Worm (Caenorhabditis elegans): ENCODE data around the gene F31D5.1.

Gene F31D5.1

DNA sequence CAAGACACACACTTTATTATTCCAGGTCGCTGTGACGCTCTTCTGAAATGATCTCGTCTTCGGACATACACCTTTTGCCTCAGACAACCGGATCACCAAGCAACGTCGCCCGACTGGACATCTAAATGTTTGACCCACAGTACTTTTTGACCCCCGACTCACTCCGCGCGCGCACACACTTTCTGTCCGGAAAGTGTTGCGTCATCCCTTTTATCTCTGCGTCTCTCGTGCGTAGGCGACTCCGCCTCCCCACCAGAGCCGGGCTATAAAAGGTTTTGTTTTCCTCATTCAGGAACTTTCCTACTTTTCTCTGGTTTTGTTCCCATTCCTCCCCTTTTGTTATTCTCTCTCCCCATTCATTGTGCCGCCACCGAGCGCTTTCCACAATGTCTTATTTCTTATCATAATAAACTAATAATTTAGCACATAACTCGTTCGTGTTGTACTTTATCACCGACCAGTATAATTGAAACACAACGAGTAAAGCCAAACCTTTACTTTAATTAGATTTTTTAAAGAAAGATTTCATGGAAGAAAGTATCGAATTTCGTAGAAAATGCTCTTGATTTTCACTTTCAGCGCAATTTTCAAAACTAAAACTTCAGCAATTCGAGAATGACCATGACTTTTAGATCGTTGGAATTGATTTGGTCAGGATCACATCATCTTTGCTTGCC lies 10.0 kb upstream of the F31D5.1 start, which contains the start of gene F31D5.6 (continued):
- TF ChIP-seq mes-2 (tag; optimal IDR thresholded peaks at IDR 0.05; ENCODE audit: poor library complexity, severe bottlenecking): no peak

DNA sequence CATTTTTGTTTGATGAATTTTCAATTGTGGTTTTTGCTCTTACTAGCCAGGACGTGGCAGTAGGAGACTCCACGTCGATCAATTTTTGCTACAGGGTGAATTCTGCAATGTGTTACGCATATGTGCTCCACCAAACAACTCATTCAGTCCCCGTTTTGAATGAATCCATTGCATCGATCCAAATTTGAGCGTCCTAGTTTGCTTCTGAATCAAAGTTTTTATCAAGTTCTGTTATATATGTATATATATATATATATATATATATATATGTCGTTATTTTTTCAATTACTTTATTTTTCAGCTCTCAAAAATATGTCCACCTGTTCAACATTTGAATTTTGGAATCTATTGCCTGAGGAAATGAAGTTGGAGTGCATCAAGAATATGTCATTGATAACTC lies 8.0 kb upstream of the F31D5.1 start, which contains the start of gene F31D5.7:
Gene F31D5.7 (plus strand): TSS at position 301 of the 400 bp plus-strand sequence.
- TF ChIP-seq F49E8.2 (tag; optimal IDR thresholded peaks at IDR 0.05; ENCODE audit: borderline replicate concordance) (no peak), Y5F2A.4 (GFP tag; optimal IDR thresholded peaks at IDR 0.05) (no peak), nhr-28 (tag; optimal IDR thresholded peaks at IDR 0.05) (no peak), ctbp-1 (GFP tag; IDR thresholded peaks at IDR 0.05) (no peak), arid-1 (GFP tag; conservative IDR thresholded peaks at IDR 0.05) (no peak), nhr-111 (GFP tag; optimal IDR thresholded peaks at IDR 0.05) (no peak), lir-3 (tag; optimal IDR thresholded peaks at IDR 0.05) (no peak), aha-1 (tag) (no peak), T20F7.1 (GFP tag; optimal IDR thresholded peaks at IDR 0.05) (no peak), ceh-62 (tag; optimal IDR thresholded peaks at IDR 0.05) (no peak), ama-1 (optimal IDR thresholded peaks at IDR 0.05) (no peak), spr-1 (tag; optimal IDR thresholded peaks at IDR 0.05) (no peak), attf-4 (tag; optimal IDR thresholded peaks at IDR 0.05) (no peak), madf-9 (GFP tag; conservative IDR thresholded peaks at IDR 0.05) (no peak), zip-2 (tag; optimal IDR thresholded peaks at IDR 0.05) (no peak), pha-4 (GFP tag; IDR thresholded peaks at IDR 0.05) (no peak), pha-4 (tag; optimal IDR thresholded peaks at IDR 0.05) (no peak), Y105C5A.15 (GFP tag; IDR thresholded peaks at IDR 0.05) (no peak), lin-39 (tag; optimal IDR thresholded peaks at IDR 0.05) (no peak)

DNA sequence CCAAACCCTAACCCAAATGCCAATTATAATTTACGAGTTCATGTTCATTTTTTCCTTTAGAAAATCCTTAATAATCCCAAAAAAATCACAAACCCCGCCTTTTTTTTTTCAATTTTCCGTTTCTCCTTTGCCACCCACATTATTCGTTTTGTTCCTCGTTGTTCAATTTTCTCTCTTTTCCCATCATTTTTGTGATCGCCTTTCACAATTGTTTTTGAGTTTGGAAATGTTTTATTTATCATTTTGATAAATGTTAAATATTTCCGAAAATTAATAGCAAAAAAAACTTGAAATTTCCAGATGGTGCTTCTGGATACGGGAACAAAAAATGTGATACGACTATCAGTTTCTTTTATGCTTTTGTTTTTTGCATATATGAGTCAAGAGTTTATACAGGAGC lies 3.8 kb upstream of the F31D5.1 start, which contains the start of gene F31D5.2:
Gene F31D5.2 (plus strand): TSS at position 301 of the 400 bp plus-strand sequence.
- TF ChIP-seq unc-62 (GFP tag; optimal IDR thresholded peaks at IDR 0.05 in 1 of 2) (peak in 1 of 2 experiments; percentile 27), unc-62 (tag; optimal IDR thresholded peaks at IDR 0.05) (no peak), ZK337.2 (GFP tag; IDR thresholded peaks at IDR 0.05) (no peak)

DNA sequence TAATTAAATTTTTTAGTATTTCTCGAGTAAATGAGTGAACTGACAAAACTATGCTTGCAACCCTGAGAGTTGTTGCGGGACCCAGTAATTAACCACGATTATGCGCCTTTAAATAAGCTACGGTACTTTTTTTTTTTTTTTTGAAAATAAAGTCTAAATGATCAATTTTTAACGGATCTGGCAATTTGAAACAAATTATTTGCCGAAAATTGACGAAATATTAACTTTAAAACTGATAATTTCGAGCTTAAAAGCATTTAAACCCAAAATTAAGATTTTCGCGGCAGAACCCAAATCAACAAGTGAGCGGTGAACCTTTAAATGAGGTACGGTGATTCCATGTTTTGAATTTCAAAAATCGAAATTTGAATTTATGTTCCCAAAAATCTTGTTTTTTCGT lies 3.3 kb downstream of the F31D5.1 start:
- TF ChIP-seq F49E8.2 (tag; optimal IDR thresholded peaks at IDR 0.05; ENCODE audit: borderline replicate concordance): peak; percentile 59
- no peak for TF ChIP-seq lin-15B (tag; optimal IDR thresholded peaks at IDR 0.05)

DNA sequence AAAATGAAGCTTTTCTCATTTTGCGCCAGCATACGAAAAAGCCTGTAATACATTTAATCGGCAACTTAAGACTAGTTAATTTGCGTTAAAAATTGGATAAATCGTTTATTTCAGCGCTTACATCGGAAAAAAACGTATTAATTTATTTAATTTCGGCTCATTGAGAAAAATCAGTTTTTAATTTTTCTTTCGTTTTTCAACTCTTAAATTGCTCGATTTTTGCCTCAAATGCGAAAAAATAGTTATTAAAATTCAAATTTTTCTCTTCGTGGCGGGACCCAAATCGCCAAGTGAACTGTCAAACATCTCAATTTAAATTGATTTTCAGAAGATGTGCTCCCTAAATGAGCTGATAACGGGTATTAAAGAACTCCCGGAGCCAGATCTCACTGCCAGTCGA lies 3.8 kb downstream of the F31D5.1 start, which contains the start of gene C16A11.5:
Gene C16A11.5 (plus strand): TSS at position 323 of the 400 bp plus-strand sequence.
- TF ChIP-seq zip-11 (GFP tag; IDR thresholded peaks at IDR 0.05) (no peak), sdz-12 (GFP tag; optimal IDR thresholded peaks at IDR 0.05) (no peak), ceh-20 (GFP tag; IDR thresholded peaks at IDR 0.05) (no peak), nhr-77 (tag; optimal IDR thresholded peaks at IDR 0.05) (no peak), R02D3.7 (tag; optimal IDR thresholded peaks at IDR 0.05) (no peak), ces-1 (GFP tag; optimal IDR thresholded peaks at IDR 0.05) (no peak), mep-1 (tag; optimal IDR thresholded peaks at IDR 0.05) (no peak), aha-1 (tag) (peak; percentile 77), unc-62 (GFP tag; optimal IDR thresholded peaks at IDR 0.05 in 1 of 2) (peak in 1 of 2 experiments; percentile 92), unc-62 (tag; optimal IDR thresholded peaks at IDR 0.05) (no peak), rbr-2 (tag; optimal IDR thresholded peaks at IDR 0.05) (no peak)

DNA sequence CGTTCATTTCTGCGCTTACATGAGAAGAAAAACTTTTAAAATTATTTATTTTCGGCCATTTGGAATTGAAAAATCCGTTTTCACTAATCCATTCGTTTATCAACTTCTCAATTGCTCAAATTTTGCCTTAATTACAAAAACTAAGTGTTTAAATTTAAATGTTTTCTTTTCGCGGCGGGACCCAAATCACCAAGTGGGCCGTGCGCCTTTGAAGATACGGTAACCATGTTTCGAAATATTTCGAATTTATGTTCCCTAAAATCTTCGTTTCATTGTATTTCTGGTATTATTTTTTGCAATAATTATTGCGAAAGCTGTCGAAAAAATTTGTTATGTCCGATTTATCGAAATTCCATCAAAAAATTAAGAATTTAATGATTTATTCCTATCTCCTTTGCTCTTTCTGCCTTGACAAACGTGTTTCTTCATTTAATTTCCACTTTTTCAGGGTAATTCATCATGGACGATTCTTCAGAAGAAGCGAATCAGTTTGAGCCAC lies 7.5 kb downstream of the F31D5.1 start, which contains the start of gene C16A11.4:
Gene C16A11.4 (plus strand): TSS at position 449 of the 499 bp plus-strand sequence.
- TF ChIP-seq lin-38 (GFP tag; IDR thresholded peaks at IDR 0.05): peak; percentile 28
- TF ChIP-seq dpl-1 (GFP tag; optimal IDR thresholded peaks at IDR 0.05): no peak
- no peak for TF ChIP-seq lir-3 (tag; optimal IDR thresholded peaks at IDR 0.05)

All from whole organism, L4 larva.